Fruit fly (Drosophila melanogaster) whole organism: Measurements from ENCODE around the gene CG7276.

ENCODE experiments used
- CG8478 ChIP-seq: fragments of >200 bp; optimal IDR thresholded peaks from 2 replicates; lab custom pipeline; 2018; ENCODE audit warnings: inconsistent platforms
- Dll ChIP-seq: fragments of >200 bp; optimal IDR thresholded peaks from 2 replicates; lab custom pipeline; 2017
- EcR ChIP-seq, 2 experiments: fragments of >200 bp; optimal IDR thresholded peaks; 2 replicates each; lab custom pipeline; 2017; ENCODE audit warnings: missing biosample characterization in 2 of 2, missing genetic modification characterization in 2 of 2, missing genetic modification reagents in 2 of 2
- pan ChIP-seq: fragments of >200 bp; optimal IDR thresholded peaks from 2 replicates; lab custom pipeline; 2017
- psq ChIP-seq: fragments of >200 bp; optimal IDR thresholded peaks from 2 replicates; lab custom pipeline; 2017
- usp ChIP-seq: fragments of >200 bp; optimal IDR thresholded peaks from 2 replicates; lab custom pipeline; 2017; ENCODE audit warnings: missing biosample characterization, missing genetic modification characterization, mixed read lengths

Gene CG7276

DNA sequence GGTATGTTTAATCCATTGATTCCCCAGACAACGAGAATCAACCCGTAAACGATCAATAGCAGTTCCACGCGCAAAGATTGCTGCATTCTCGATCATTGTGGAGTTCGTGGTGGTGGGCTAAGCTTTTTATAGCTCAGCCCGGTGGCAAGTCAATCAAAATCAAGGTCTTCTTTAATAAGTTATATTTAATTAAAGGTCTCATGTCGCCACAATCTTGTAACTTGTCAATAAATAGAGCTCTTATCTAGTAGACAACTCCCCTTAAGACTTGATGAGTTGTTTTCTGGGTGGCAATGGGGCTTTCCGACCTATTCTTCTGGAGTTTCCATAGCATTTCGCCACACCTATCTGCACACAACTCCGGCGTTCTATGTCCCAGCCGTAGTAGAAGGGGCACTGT is 30.1 kb downstream of the CG7276 start, which contains the start of gene CG42728:
Gene CG42728, minus strand, starts transcription at position 101 of the 400 bp plus-strand sequence.
- TF ChIP-seq pan (lab: Kevin White, UChicago): no peak
- TF ChIP-seq CG8478: no peak
- no peak for TF ChIP-seq psq (lab: Kevin White, UChicago)
- TF ChIP-seq usp (GFP tag; lab: Kevin White, UChicago): no peak
- no peak for TF ChIP-seq EcR (GFP tag; optimal IDR thresholded peaks at IDR 0.05; lab: Kevin White, UChicago)
- TF ChIP-seq Dll (lab: Kevin White, UChicago): no peak

DNA sequence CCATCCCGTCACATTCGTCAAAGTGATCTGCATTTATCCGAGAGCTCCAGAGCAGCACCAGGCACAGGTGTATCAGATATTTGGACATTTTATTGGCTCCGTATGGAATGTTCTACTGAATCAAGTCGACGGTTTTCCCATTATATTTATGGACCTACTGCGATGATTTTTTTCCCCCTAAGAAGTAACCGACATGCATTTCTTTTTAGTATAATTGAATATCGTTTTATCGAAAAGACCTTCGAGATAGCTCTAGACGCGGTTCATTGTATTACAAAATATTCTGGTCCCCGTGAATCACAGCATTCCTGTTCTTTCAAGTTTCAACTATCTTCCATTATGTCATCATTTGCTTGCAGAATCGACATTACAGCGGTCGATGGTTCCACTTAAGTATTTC is 31.1 kb downstream of the CG7276 start, which contains the start of gene obst-H:
Gene obst-H, minus strand, starts transcription at position 101 of the 400 bp plus-strand sequence.
- TF ChIP-seq usp (GFP tag; lab: Kevin White, UChicago): no peak
- no peak for TF ChIP-seq EcR (GFP tag; optimal IDR thresholded peaks at IDR 0.05; lab: Kevin White, UChicago)
- no peak for TF ChIP-seq CG8478
- no peak for TF ChIP-seq Dll (lab: Kevin White, UChicago)
- TF ChIP-seq pan (lab: Kevin White, UChicago): no peak
- no peak for TF ChIP-seq psq (lab: Kevin White, UChicago)

DNA sequence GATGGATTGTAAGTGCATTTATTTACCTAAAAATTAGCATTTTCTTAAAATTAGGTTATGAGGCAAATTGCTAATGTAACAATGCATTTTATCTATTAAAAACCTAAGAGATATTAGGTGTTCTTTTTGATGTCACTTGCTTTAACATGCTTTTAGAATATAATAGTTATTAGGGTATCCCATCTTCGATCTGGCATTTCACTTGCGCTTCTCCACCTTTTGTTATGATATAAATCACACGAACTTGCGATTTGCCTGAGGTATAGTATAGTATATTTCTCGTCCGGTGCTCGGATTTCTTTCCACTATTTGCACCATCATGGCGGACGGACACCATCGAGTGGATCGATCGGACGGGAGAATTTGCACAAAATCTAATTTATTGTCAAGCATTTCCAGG is 32.1 kb downstream of the CG7276 start:
- TF ChIP-seq psq (lab: Kevin White, UChicago): no peak
- no peak for TF ChIP-seq pan (lab: Kevin White, UChicago)

DNA sequence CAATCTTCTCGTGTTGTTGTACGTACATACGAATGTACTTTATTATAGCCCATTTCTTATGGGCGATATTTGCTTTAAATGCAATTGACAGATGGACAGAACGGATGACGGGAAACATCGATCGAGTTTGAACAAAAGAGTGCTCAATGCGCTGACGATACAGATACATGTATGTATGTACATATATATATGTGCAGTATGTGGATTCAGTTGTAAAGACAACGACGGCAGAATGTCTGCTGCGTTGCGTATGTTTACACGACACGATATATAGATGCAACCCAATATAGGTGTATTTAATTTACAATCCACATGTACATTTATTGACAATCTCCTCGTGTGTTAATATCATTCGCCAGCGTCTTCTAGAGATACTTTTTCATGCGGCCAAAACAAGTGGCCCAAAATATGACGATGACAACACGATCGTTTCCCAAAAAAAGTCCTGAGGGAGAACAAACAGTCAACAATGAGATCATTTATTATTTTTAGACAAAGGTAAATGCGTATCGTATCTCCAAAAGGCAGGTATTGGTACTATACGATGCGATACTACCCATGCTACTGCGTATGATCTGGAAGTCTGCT is 32.7 kb downstream of the CG7276 start:
- TF ChIP-seq pan (lab: Kevin White, UChicago): no peak
- TF ChIP-seq usp (GFP tag; lab: Kevin White, UChicago): no peak
- TF ChIP-seq Dll (lab: Kevin White, UChicago): no peak
- no peak for TF ChIP-seq CG8478

DNA sequence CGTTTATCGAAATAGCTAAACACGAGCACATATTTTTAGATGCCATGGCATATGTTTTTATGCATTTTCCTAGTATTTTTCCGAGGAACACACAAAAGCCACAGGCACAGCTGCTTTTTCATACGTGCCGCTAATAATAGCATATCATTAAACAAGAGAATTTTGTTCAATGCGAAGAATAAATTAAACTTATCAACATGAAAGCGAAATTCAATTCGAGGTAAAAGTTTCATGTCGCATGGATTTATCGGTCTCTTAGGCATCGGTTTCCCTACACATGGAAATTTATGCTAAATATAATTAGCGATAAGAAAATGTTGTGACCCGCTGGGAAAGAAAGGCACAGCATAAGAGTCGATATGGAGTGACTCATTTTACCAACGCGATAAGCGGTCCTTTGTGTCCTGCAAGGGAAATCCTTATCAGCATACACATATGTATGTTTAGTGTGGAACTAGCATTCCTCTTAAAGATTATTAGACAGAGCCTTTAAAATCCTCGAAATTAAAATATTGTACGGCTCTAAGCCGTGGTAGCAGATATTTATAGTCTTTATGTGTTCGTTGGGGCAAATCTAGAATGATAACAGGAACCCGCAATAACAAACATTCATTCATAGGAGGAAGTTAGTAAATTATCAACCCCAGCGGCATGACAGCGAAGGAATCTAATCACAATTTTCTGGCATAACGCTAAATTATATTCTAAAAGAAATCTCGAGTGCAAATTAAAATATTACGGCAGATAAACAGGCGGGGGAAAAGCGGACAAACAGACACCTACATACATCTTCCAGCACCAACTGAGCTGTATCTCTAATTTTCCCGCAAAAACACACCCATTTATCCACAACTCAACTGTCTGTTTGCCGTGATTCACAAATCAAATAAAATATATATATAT is 33.7 kb downstream of the CG7276 start, which contains the start of gene CG43248:
Gene CG43248, minus strand, starts transcription at position 51 of the 903 bp plus-strand sequence.
- no peak for TF ChIP-seq EcR (GFP tag; optimal IDR thresholded peaks at IDR 0.05; lab: Kevin White, UChicago)
- TF ChIP-seq pan (lab: Kevin White, UChicago): no peak
- no peak for TF ChIP-seq CG8478
- no peak for TF ChIP-seq psq (lab: Kevin White, UChicago)
- no peak for TF ChIP-seq Dll (lab: Kevin White, UChicago)
- no peak for TF ChIP-seq usp (GFP tag; lab: Kevin White, UChicago)

DNA sequence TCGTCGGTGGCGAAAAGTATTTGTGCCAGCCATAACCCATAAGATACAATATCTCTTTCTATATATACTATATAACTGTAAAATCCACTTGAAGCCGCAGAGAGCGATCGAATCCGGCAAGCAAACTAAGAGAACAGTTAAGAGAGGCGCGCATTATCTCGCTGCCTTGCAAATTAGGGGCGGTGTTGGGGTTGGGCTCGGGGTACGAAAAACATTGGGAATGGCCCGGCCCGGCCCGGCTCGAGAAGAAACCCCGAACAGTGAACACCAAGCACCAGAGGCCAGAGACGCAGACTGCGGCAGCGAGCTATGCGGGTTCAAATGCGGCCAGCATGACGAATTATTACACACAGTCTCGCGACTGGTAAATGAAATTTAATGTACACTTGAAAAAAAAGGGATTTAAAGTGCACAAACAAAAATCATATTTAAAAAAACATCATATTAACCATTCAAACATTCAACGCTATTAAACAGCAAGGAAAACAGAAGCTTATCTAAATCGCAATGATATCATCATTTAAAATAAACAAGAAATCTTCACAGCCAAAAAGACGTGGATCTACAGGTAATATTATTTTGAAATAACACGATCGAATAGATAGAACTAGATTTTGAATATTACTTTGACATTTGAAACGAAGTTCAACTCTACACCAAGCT is 34.5 kb downstream of the CG7276 start:
- no peak for TF ChIP-seq usp (GFP tag; lab: Kevin White, UChicago)
- peak in 1 of 2 experiments; percentile 39 for TF ChIP-seq EcR (GFP tag; optimal IDR thresholded peaks at IDR 0.05; lab: Kevin White, UChicago)

DNA sequence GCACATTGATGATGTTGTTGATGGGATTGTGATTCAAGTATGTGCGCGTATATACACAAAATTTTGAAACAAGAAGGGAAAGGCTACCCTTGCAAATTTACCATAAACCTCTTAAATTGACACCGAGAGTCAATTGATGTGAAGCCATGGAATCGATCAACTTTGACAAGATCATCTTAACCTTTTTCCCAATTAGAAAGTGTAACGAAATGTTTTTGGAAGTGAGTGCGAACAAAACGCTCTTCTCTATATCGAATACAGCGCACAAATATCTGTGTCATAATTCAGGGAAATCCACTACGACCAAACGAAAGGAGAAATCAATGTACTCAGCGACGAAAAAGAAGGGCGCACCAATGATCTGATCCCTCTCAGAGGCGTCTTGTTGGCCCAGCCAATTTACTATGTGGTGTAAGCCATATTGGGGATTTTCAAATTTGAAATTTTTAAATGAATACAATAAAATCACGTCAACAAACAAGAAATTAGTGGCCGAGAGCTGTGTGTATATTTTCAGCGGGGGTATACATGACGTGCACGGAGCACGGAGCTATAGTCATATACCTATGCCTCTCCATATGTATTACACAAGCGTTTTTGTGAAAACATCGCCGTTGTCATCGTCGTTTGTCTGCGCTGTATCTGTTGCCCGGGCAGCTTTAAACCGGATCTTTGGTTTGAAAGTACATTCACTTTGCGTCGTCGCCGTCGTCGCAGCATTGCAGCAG is 35.6 kb downstream of the CG7276 start:
- no peak for TF ChIP-seq CG8478
- TF ChIP-seq Dll (lab: Kevin White, UChicago): no peak
- no peak for TF ChIP-seq EcR (GFP tag; optimal IDR thresholded peaks at IDR 0.05; lab: Kevin White, UChicago)
- TF ChIP-seq psq (lab: Kevin White, UChicago): no peak
- no peak for TF ChIP-seq pan (lab: Kevin White, UChicago)
- no peak for TF ChIP-seq usp (GFP tag; lab: Kevin White, UChicago)

DNA sequence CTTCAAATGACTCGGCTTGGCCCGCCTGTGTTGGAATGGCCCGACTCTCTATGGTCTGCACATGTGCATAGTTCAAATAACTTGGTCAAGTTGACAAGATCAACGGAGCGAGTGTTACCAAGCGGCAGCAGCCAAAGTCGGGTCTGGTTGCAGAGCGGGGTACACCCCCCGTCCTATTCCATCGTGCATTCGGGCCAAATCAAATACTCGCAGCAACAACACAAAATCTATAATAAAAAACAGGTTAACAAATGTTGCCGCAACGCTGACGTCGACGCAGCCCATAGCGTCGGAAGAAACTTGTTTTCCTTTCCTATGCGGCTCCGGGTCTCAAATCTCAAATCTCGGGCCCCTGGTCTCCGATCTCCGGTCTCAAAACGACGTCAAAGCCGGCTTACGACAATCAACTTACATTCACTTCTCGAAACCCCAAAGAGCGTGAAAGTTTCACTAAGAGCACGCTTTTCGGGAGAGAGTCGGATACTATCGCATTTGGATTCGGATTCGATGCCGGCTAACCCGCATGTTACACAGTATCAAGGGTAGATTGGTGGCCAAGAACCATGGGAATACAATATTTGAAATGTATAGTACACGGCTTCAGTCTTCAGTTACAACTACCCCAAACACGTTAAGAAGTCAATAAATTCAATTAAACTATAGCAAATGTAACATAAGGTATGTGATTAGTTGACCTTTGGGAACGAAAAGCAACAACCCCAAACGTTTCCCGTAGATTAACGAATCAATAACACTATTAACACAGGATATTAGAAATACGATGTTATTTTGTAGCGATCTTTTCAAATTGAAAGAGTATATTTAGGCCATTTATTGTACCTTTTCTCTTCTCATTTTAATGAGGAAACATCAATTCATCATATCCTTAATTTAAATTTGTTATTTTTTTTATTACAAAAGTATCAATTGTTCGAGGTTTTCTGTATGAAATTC is 36.5 kb downstream of the CG7276 start:
- TF ChIP-seq CG8478: no peak
- TF ChIP-seq usp (GFP tag; lab: Kevin White, UChicago): no peak
- TF ChIP-seq pan (lab: Kevin White, UChicago): peak; percentile 98
- no peak for TF ChIP-seq Dll (lab: Kevin White, UChicago)
- no peak for TF ChIP-seq psq (lab: Kevin White, UChicago)
- TF ChIP-seq EcR (GFP tag; optimal IDR thresholded peaks at IDR 0.05; lab: Kevin White, UChicago): peak in 1 of 2 experiments; percentile 12

DNA sequence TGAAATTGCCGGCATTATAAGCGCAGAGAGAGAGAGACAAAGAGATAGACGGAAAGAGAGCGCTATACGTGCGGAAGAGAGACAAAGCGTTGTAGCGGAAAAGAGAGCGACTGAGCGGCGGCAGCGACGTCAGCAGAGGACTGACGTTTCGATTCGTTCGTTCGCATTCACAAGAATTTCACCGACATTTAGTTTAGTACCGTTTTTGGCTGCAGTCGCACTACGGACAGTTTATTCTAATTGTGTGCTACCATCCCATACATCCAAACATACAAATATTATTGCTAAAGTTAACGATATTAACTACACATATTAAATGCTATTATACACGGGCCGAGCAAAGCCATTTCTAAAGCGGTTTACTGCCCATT is 37.2 kb downstream of the CG7276 start, which contains the start of gene CrebA:
Gene CrebA, plus strand, starts transcription at position 168 of the 371 bp plus-strand sequence.
- TF ChIP-seq Dll (lab: Kevin White, UChicago): no peak
- TF ChIP-seq EcR (GFP tag; optimal IDR thresholded peaks at IDR 0.05; lab: Kevin White, UChicago): no peak
- no peak for TF ChIP-seq CG8478
- no peak for TF ChIP-seq pan (lab: Kevin White, UChicago)

DNA sequence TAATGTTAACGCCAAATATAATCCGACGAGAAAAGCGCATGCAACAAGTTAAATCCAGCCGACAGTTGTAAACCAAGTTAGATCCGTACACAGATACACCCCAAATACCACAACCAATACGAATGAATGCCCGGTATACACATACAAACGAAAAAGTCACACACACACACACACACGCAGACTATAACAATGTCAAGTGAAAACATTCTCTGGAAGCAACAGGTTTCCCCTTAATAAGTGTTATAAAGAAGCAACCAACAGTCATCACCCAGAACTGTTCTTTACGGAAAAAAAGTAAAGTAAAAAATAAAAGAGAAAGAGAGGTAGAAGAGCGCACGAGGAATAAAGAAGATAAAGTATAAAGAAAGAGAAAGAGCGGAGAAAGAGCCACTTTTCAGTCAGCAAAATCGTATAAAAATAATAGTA is 37.8 kb downstream of the CG7276 start:
- TF ChIP-seq Dll (lab: Kevin White, UChicago): no peak
- TF ChIP-seq usp (GFP tag; lab: Kevin White, UChicago): no peak
- TF ChIP-seq pan (lab: Kevin White, UChicago): no peak
- no peak for TF ChIP-seq psq (lab: Kevin White, UChicago)
- no peak for TF ChIP-seq EcR (GFP tag; optimal IDR thresholded peaks at IDR 0.05; lab: Kevin White, UChicago)
- no peak for TF ChIP-seq CG8478
